Fruit fly (Drosophila melanogaster) whole organism, embryonic: ENCODE results near the gene Tsp74F.

Experiments used
- Asciz ChIP-seq: fragments of 200-800 bp; sonication (Bioruptor generic); optimal IDR thresholded peaks from 2 replicates; lab custom pipeline; 2017; ENCODE audit warnings: missing biosample characterization, mild to moderate bottlenecking, missing genetic modification characterization, missing genetic modification reagents
- Bgb ChIP-seq: fragments of 200-800 bp; sonication (Bioruptor generic); IDR thresholded peaks from 2 replicates; pipeline ENCODE4 v1.3.6; 2022; ENCODE audit warnings: missing biosample characterization, missing genetic modification characterization; ENCODE audit not compliant: partially characterized antibody
- CG10209 ChIP-seq: fragments of 200-800 bp; sonication (Bioruptor generic); optimal IDR thresholded peaks from 3 replicates; lab custom pipeline; 2017; ENCODE audit warnings: missing biosample characterization, mild to moderate bottlenecking, missing genetic modification characterization, missing genetic modification reagents
- CG10543 ChIP-seq: fragments of 200-800 bp; sonication (Bioruptor generic); optimal IDR thresholded peaks from 3 replicates; lab custom pipeline; 2017; ENCODE audit warnings: missing biosample characterization, mild to moderate bottlenecking, missing genetic modification characterization, moderate library complexity
- CG11723 ChIP-seq: fragments of 200-800 bp; sonication (Bioruptor generic); optimal IDR thresholded peaks from 2 replicates; lab custom pipeline; 2017; ENCODE audit warnings: missing biosample characterization, mild to moderate bottlenecking, missing genetic modification characterization
- CG1233 ChIP-seq: fragments of 200-800 bp; sonication (Bioruptor generic); optimal IDR thresholded peaks from 4 replicates; lab custom pipeline; 2018; ENCODE audit warnings: missing biosample characterization, mild to moderate bottlenecking, missing genetic modification characterization
- CG12769 ChIP-seq: fragments of 200-800 bp; sonication (Bioruptor generic); optimal IDR thresholded peaks from 2 replicates; lab custom pipeline; 2019; ENCODE audit warnings: missing biosample characterization, mild to moderate bottlenecking, missing genetic modification characterization, moderate library complexity
- CG13296 ChIP-seq: fragments of 200-800 bp; sonication (Bioruptor generic); optimal IDR thresholded peaks from 3 replicates; lab custom pipeline; 2018; ENCODE audit warnings: missing biosample characterization, mild to moderate bottlenecking, missing genetic modification characterization
- CG13894 ChIP-seq: fragments of 200-800 bp; sonication (Bioruptor generic); optimal IDR thresholded peaks from 3 replicates; lab custom pipeline; 2018; ENCODE audit warnings: missing biosample characterization, mild to moderate bottlenecking, missing genetic modification characterization, moderate library complexity
- CG17359 ChIP-seq: fragments of 200-800 bp; sonication (Bioruptor generic); optimal IDR thresholded peaks from 3 replicates; lab custom pipeline; 2018; ENCODE audit warnings: missing biosample characterization, mild to moderate bottlenecking, missing genetic modification characterization, moderate library complexity
- CG17568 ChIP-seq: fragments of 200-800 bp; sonication (Bioruptor generic); optimal IDR thresholded peaks from 2 replicates; lab custom pipeline; 2018; ENCODE audit warnings: missing biosample characterization, mild to moderate bottlenecking, missing genetic modification characterization, moderate library complexity
- CG2116 ChIP-seq: fragments of 200-800 bp; sonication (Bioruptor generic); optimal IDR thresholded peaks from 3 replicates; lab custom pipeline; 2018; ENCODE audit warnings: missing biosample characterization, mild to moderate bottlenecking, missing genetic modification characterization
- CG30403 ChIP-seq: fragments of 200-800 bp; sonication (Bioruptor generic); optimal IDR thresholded peaks from 3 replicates; lab custom pipeline; 2016; ENCODE audit warnings: missing biosample characterization, missing genetic modification characterization
- CG4360 ChIP-seq: fragments of 200-800 bp; sonication (Bioruptor generic); IDR thresholded peaks from 2 replicates; pipeline ENCODE4 v1.3.6; 2022; ENCODE audit warnings: missing biosample characterization, missing genetic modification characterization
- CG4707 ChIP-seq: fragments of 200-800 bp; sonication (Bioruptor generic); optimal IDR thresholded peaks from 2 replicates; lab custom pipeline; 2018; ENCODE audit warnings: missing biosample characterization, mild to moderate bottlenecking, missing genetic modification characterization, moderate library complexity
- CG5180 ChIP-seq: fragments of 200-800 bp; sonication (Bioruptor generic); optimal IDR thresholded peaks from 3 replicates; lab custom pipeline; 2017; ENCODE audit warnings: missing biosample characterization, missing genetic modification characterization, mild to moderate bottlenecking, moderate library complexity, missing genetic modification reagents
- CG6813 ChIP-seq: fragments of 200-800 bp; sonication (Bioruptor generic); optimal IDR thresholded peaks from 2 replicates; lab custom pipeline; 2017; ENCODE audit warnings: missing biosample characterization, missing genetic modification characterization, mild to moderate bottlenecking, moderate library complexity, missing genetic modification reagents
- CG7745 ChIP-seq: fragments of 200-800 bp; sonication (Bioruptor generic); optimal IDR thresholded peaks from 2 replicates; lab custom pipeline; 2018; ENCODE audit warnings: missing biosample characterization, mild to moderate bottlenecking, missing genetic modification characterization, moderate library complexity
- CG8281 ChIP-seq: fragments of 200-800 bp; sonication (Bioruptor generic); optimal IDR thresholded peaks from 2 replicates; lab custom pipeline; 2018; ENCODE audit warnings: missing biosample characterization, mild to moderate bottlenecking, missing genetic modification characterization, moderate library complexity
- CG9932 ChIP-seq: fragments of 200-800 bp; sonication (Bioruptor generic); IDR thresholded peaks from 2 replicates; pipeline ENCODE4 v1.3.6; 2022; ENCODE audit warnings: missing biosample characterization, missing genetic modification characterization
- D19B ChIP-seq: fragments of 200-800 bp; sonication (Bioruptor generic); optimal IDR thresholded peaks from 2 replicates; lab custom pipeline; 2017; ENCODE audit warnings: missing biosample characterization, mild to moderate bottlenecking, missing genetic modification characterization
- Deaf1 ChIP-seq: fragments of 200-800 bp; optimal IDR thresholded peaks from 3 replicates; lab custom pipeline; 2019; ENCODE audit warnings: missing biosample characterization, mild to moderate bottlenecking, missing genetic modification characterization, moderate library complexity
- Drgx ChIP-seq: fragments of 200-800 bp; sonication (Bioruptor generic); IDR thresholded peaks from 2 replicates; pipeline ENCODE4 v1.3.6; 2022; ENCODE audit warnings: missing biosample characterization, missing genetic modification characterization
- Ets97D ChIP-seq: fragments of 200-800 bp; sonication (Bioruptor generic); optimal IDR thresholded peaks from 3 replicates; lab custom pipeline; 2016; ENCODE audit warnings: missing biosample characterization, missing genetic modification characterization
- Med ChIP-seq: fragments of 200-800 bp; sonication (Bioruptor generic); peaks from one replicate; lab custom pipeline; 2016; ENCODE audit warnings: missing biosample characterization, missing genetic modification characterization, mild to moderate bottlenecking, inconsistent platforms, moderate library complexity
- Mrtf ChIP-seq: fragments of 200-800 bp; sonication (Bioruptor generic); IDR thresholded peaks from 3 replicates; pipeline ENCODE4 v1.3.6; 2022; ENCODE audit warnings: missing biosample characterization, missing genetic modification characterization
- PHDP ChIP-seq: fragments of 200-800 bp; sonication (Bioruptor generic); optimal IDR thresholded peaks from 3 replicates; lab custom pipeline; 2018; ENCODE audit warnings: missing biosample characterization, mild to moderate bottlenecking, missing genetic modification characterization, moderate library complexity
- Sox100B ChIP-seq: fragments of 200-800 bp; sonication (Bioruptor generic); optimal IDR thresholded peaks from 3 replicates; lab custom pipeline; 2018; ENCODE audit warnings: missing biosample characterization, mild to moderate bottlenecking, missing genetic modification characterization
- Sox102F ChIP-seq: fragments of 200-800 bp; sonication (Bioruptor generic); optimal IDR thresholded peaks from 2 replicates; lab custom pipeline; 2018; ENCODE audit warnings: missing biosample characterization, mild to moderate bottlenecking, missing genetic modification characterization, moderate library complexity
- Trl ChIP-seq, 3 experiments: fragments of >200 bp in 2 of 3; fragments of 200-800 bp in 1 of 3; sonication (Bioruptor generic) in 1 of 3; optimal IDR thresholded peaks; 2 replicates in 1 of 3; 3 replicates in 2 of 3; lab custom pipeline; 2016 to 2017; ENCODE audit warnings: missing biosample characterization in 1 of 3, missing genetic modification characterization in 1 of 3
- Xrp1 ChIP-seq: fragments of 200-800 bp; sonication (Bioruptor generic); IDR thresholded peaks from 2 replicates; pipeline ENCODE4 v1.3.6; 2022; ENCODE audit warnings: missing biosample characterization, missing genetic modification characterization
- ato ChIP-seq: fragments of 200-800 bp; sonication (Bioruptor generic); IDR thresholded peaks from 2 replicates; pipeline ENCODE4 v1.3.6; 2022; ENCODE audit warnings: missing biosample characterization, missing genetic modification characterization; ENCODE audit not compliant: partially characterized antibody
- chinmo ChIP-seq: fragments of 200-800 bp; sonication (Bioruptor generic); IDR thresholded peaks from 4 replicates; pipeline ENCODE4 v1.3.6; 2022; ENCODE audit warnings: missing biosample characterization, missing genetic modification characterization; ENCODE audit not compliant: partially characterized antibody
- ci ChIP-seq: fragments of 200-800 bp; sonication (Bioruptor generic); IDR thresholded peaks from 3 replicates; pipeline ENCODE4 v1.3.6; 2022; ENCODE audit warnings: missing biosample characterization, missing genetic modification characterization
- exex ChIP-seq: fragments of 200-800 bp; sonication (Bioruptor generic); optimal IDR thresholded peaks from 4 replicates; lab custom pipeline; 2018; ENCODE audit warnings: missing biosample characterization, mild to moderate bottlenecking, missing genetic modification characterization, moderate library complexity
- gcm ChIP-seq: fragments of 200-800 bp; sonication (Bioruptor generic); optimal IDR thresholded peaks from 2 replicates; lab custom pipeline; 2019; ENCODE audit warnings: missing biosample characterization, mild to moderate bottlenecking, missing genetic modification characterization, moderate library complexity
- gem ChIP-seq: fragments of 200-800 bp; sonication (Bioruptor generic); optimal IDR thresholded peaks from 2 replicates; lab custom pipeline; 2019; ENCODE audit warnings: missing biosample characterization, mild to moderate bottlenecking, missing genetic modification characterization, moderate library complexity
- hbn ChIP-seq: fragments of 200-800 bp; sonication (Bioruptor generic); IDR thresholded peaks from 2 replicates; pipeline ENCODE4 v1.3.6; 2022; ENCODE audit warnings: missing biosample characterization, missing genetic modification characterization; ENCODE audit not compliant: partially characterized antibody
- lab ChIP-seq: fragments of 200-800 bp; sonication (Bioruptor generic); optimal IDR thresholded peaks from 3 replicates; lab custom pipeline; 2017; ENCODE audit warnings: missing biosample characterization, missing genetic modification characterization, mild to moderate bottlenecking, moderate library complexity, missing genetic modification reagents
- odd ChIP-seq: fragments of 200-800 bp; sonication (Bioruptor generic); optimal IDR thresholded peaks from 2 replicates; lab custom pipeline; 2017; ENCODE audit warnings: missing biosample characterization, mild to moderate bottlenecking, missing genetic modification characterization
- psq ChIP-seq: fragments of 200-800 bp; sonication (Bioruptor generic); optimal IDR thresholded peaks from 2 replicates; lab custom pipeline; 2017; ENCODE audit warnings: missing biosample characterization, missing genetic modification characterization
- run ChIP-seq: fragments of 200-800 bp; sonication (Bioruptor generic); optimal IDR thresholded peaks from 3 replicates; lab custom pipeline; 2018; ENCODE audit warnings: missing biosample characterization, mild to moderate bottlenecking, missing genetic modification characterization
- salm ChIP-seq: fragments of 200-800 bp; sonication (Bioruptor generic); optimal IDR thresholded peaks from 2 replicates; lab custom pipeline; 2018; ENCODE audit warnings: missing biosample characterization, mild to moderate bottlenecking, missing genetic modification characterization
- sens ChIP-seq: fragments of 200-800 bp; sonication (Bioruptor generic); peaks from one replicate; lab custom pipeline; 2016; ENCODE audit warnings: missing biosample characterization, missing genetic modification characterization
- sens-2 ChIP-seq: fragments of 200-800 bp; sonication (Bioruptor generic); IDR thresholded peaks from 2 replicates; pipeline ENCODE4 v1.3.6; 2022; ENCODE audit warnings: missing biosample characterization, missing genetic modification characterization
- so ChIP-seq: fragments of 200-800 bp; sonication (Bioruptor generic); IDR thresholded peaks from 3 replicates; pipeline ENCODE4 v1.3.6; 2022; ENCODE audit warnings: missing biosample characterization, missing genetic modification characterization
- vvl ChIP-seq: fragments of 200-800 bp; sonication (Bioruptor generic); IDR thresholded peaks from 2 replicates; pipeline ENCODE4 v1.3.6; 2022; ENCODE audit warnings: missing biosample characterization, missing genetic modification characterization
- zen2 ChIP-seq: fragments of 200-800 bp; sonication (Bioruptor generic); IDR thresholded peaks from 3 replicates; pipeline ENCODE4 v1.3.6; 2022; ENCODE audit warnings: missing biosample characterization, missing genetic modification characterization; ENCODE audit not compliant: partially characterized antibody

Gene Tsp74F

dm6 chr3L:17895815-17896275, at the start of gene Tsp74F:
TSS of gene Tsp74F (minus strand) at chr3L:17895862.
- TF ChIP-seq chinmo (peak; percentile 90; the same call in 3 of the 4 replicates), CG17568 (GFP tag; lab: Kevin White, UChicago) (peak; percentile 43), lab (GFP tag; lab: Kevin White, UChicago) (peak; percentile 44), Asciz (GFP tag; lab: Kevin White, UChicago) (peak; percentile 60), CG9932 (GFP tag; lab: Robert Waterston, UW) (no peak), odd (GFP tag; lab: Kevin White, UChicago) (peak; percentile 27), CG2116 (GFP tag; lab: Kevin White, UChicago) (no peak), ci (GFP tag; lab: Robert Waterston, UW) (peak; percentile 66; the same call in 2 of the 3 replicates), CG13296 (GFP tag; lab: Kevin White, UChicago) (peak; percentile 30), Drgx (GFP tag; lab: Robert Waterston, UW) (0 out of 2 replicates have a peak, but pooled peaks have one; percentile 24), CG11723 (GFP tag; lab: Kevin White, UChicago) (peak; percentile 19), ato (GFP tag; lab: Robert Waterston, UW) (no peak), run (tag; lab: Kevin White, UChicago) (peak; percentile 75), CG7745 (no peak), sens-2 (GFP tag; lab: Robert Waterston, UW) (no peak), Bgb (GFP tag; lab: Robert Waterston, UW) (0 out of 2 replicates have a peak, but pooled peaks have one; percentile 19), CG17359 (tag; lab: Kevin White, UChicago) (peak; percentile 14), salm (tag; lab: Kevin White, UChicago) (peak; percentile 16), CG1233 (GFP tag; lab: Kevin White, UChicago) (peak; percentile 3), CG4360 (GFP tag; lab: Robert Waterston, UW) (peak; percentile 70), CG8281 (tag; lab: Kevin White, UChicago) (peak; percentile 7), CG10543 (GFP tag; lab: Kevin White, UChicago) (no peak), psq (GFP tag; lab: Kevin White, UChicago) (peak; percentile 5), sens (GFP tag; lab: Kevin White, UChicago) (peak; percentile 76), CG4707 (GFP tag; lab: Kevin White, UChicago) (peak; percentile 21), Trl (optimal IDR thresholded peaks at IDR 0.05; lab: Kevin White, UChicago) (peak; percentile 36 to 54), Trl (GFP tag; optimal IDR thresholded peaks at IDR 0.05; lab: Kevin White, UChicago) (no peak), CG12769 (tag; lab: Kevin White, UChicago) (peak; percentile 16), PHDP (tag; lab: Kevin White, UChicago) (peak; percentile 40), hbn (no peak), so (0 out of 3 replicates have a peak, but pooled peaks have one; percentile 49), gem (tag; lab: Kevin White, UChicago) (no peak), CG5180 (GFP tag; lab: Kevin White, UChicago) (peak; percentile 19), Ets97D (GFP tag; lab: Kevin White, UChicago) (no peak), CG6813 (GFP tag; lab: Kevin White, UChicago) (peak; percentile 39), gcm (no peak), Sox102F (GFP tag; lab: Kevin White, UChicago) (peak; percentile 8), Sox100B (GFP tag; lab: Kevin White, UChicago) (peak; percentile 21), CG13894 (tag; lab: Kevin White, UChicago) (peak; percentile 17), Med (peak; percentile 76), Xrp1 (GFP tag; lab: Robert Waterston, UW) (0 out of 2 replicates have a peak, but pooled peaks have one; percentile 11), CG10209 (no peak), Deaf1 (peak; percentile 84), CG30403 (no peak), Mrtf (GFP tag; lab: Robert Waterston, UW) (no peak), zen2 (GFP tag; lab: Robert Waterston, UW) (peak; percentile 34; the same call in 1 of the 3 replicates), D19B (no peak), vvl (0 out of 2 replicates have a peak, but pooled peaks have one; percentile 54), exex (tag; lab: Kevin White, UChicago) (peak; percentile 11)
